Worm (Caenorhabditis elegans) whole organism, L3 larva: Measurements from ENCODE around the gene msp-56.
"Not testable (repeated sequence)": the region's sequence is repeated elsewhere in the genome, so short reads cannot be mapped to it uniquely, and the experiment has no call there.

ENCODE experiments used
- R02D3.7 ChIP-seq: fragments of 150-350 bp; optimal IDR thresholded peaks from 2 replicates; lab custom pipeline; 2014; ENCODE audit warnings: missing biosample characterization, missing genetic modification characterization
- aly-2 ChIP-seq: fragments of 150-350 bp; optimal IDR thresholded peaks from 2 replicates; lab custom pipeline; 2014; ENCODE audit warnings: missing biosample characterization, missing genetic modification characterization
- ama-1 ChIP-seq: fragments of 150-350 bp; optimal IDR thresholded peaks from 2 replicates; lab custom pipeline; 2018
- ceh-16 ChIP-seq: sonication (generic microtip); optimal IDR thresholded peaks from 2 replicates; lab custom pipeline; 2017; ENCODE audit warnings: missing biosample characterization, missing genetic modification characterization
- ceh-28 ChIP-seq: fragments of 150-350 bp; optimal IDR thresholded peaks from 2 replicates; lab custom pipeline; 2014; ENCODE audit warnings: missing biosample characterization, missing genetic modification reagents, missing genetic modification characterization
- ceh-82 ChIP-seq: fragments of 150-350 bp; optimal IDR thresholded peaks from 2 replicates; lab custom pipeline; 2014; ENCODE audit warnings: missing biosample characterization, missing genetic modification characterization
- daf-12 ChIP-seq: fragments of 150-350 bp; optimal IDR thresholded peaks from 2 replicates; lab custom pipeline; 2014; ENCODE audit warnings: missing biosample characterization, missing genetic modification reagents, missing genetic modification characterization
- elt-2 ChIP-seq: sonication (generic microtip); optimal IDR thresholded peaks from 2 replicates; lab custom pipeline; 2016; ENCODE audit warnings: missing genetic modification reagents, mild to moderate bottlenecking, missing genetic modification characterization, missing compliant biosample characterization
- elt-3 ChIP-seq, 3 experiments: fragments of 150-350 bp in 1 of 3; sonication (generic microtip) in 2 of 3; optimal IDR thresholded peaks; 2 replicates in 2 of 3; 4 replicates in 1 of 3; lab custom pipeline; 2014 to 2017; ENCODE audit warnings: missing biosample characterization in 3 of 3, missing genetic modification characterization in 3 of 3
- fkh-10 ChIP-seq: sonication (generic microtip); optimal IDR thresholded peaks from 2 replicates; lab custom pipeline; 2017; ENCODE audit warnings: missing biosample characterization, missing genetic modification reagents, missing genetic modification characterization
- fkh-2 ChIP-seq: fragments of 150-350 bp; optimal IDR thresholded peaks from 2 replicates; lab custom pipeline; 2014; ENCODE audit warnings: missing biosample characterization, missing genetic modification reagents, missing genetic modification characterization
- fos-1 ChIP-seq: fragments of 150-350 bp; optimal IDR thresholded peaks from 2 replicates; lab custom pipeline; 2014; ENCODE audit warnings: missing biosample characterization, missing genetic modification characterization
- lin-15B ChIP-seq: fragments of 150-350 bp; optimal IDR thresholded peaks from 2 replicates; lab custom pipeline; 2014; ENCODE audit warnings: missing biosample characterization, missing genetic modification characterization
- lin-39 ChIP-seq: fragments of 150-350 bp; optimal IDR thresholded peaks from 2 replicates; lab custom pipeline; 2018; ENCODE audit warnings: missing biosample characterization, missing genetic modification reagents, missing genetic modification characterization
- lsy-12 ChIP-seq: sonication (generic microtip); optimal IDR thresholded peaks from 2 replicates; lab custom pipeline; 2016; ENCODE audit warnings: mild to moderate bottlenecking, missing genetic modification characterization, missing compliant biosample characterization
- mdl-1 ChIP-seq: fragments of 150-350 bp; optimal IDR thresholded peaks from 2 replicates; lab custom pipeline; 2014; ENCODE audit warnings: missing biosample characterization, missing genetic modification characterization
- nfya-1 ChIP-seq: sonication (generic microtip); optimal IDR thresholded peaks from 2 replicates; lab custom pipeline; 2017; ENCODE audit warnings: missing genetic modification characterization, mild to moderate bottlenecking, missing compliant biosample characterization, antibody characterized with exemption, moderate library complexity; ENCODE audit not compliant: insufficient read depth
- nhr-11 ChIP-seq: fragments of 150-350 bp; optimal IDR thresholded peaks from 2 replicates; lab custom pipeline; 2014; ENCODE audit warnings: missing biosample characterization, missing genetic modification characterization
- nhr-12 ChIP-seq: fragments of 150-350 bp; optimal IDR thresholded peaks from 2 replicates; lab custom pipeline; 2014; ENCODE audit warnings: missing biosample characterization, missing genetic modification characterization
- nhr-23 ChIP-seq: fragments of 150-350 bp; optimal IDR thresholded peaks from 2 replicates; lab custom pipeline; 2014; ENCODE audit warnings: missing biosample characterization, missing genetic modification reagents, missing genetic modification characterization
- nhr-237 ChIP-seq: fragments of 150-350 bp; optimal IDR thresholded peaks from 2 replicates; lab custom pipeline; 2014; ENCODE audit warnings: missing biosample characterization, missing genetic modification characterization
- nhr-25 ChIP-seq: sonication (generic microtip); optimal IDR thresholded peaks from 2 replicates; lab custom pipeline; 2017; ENCODE audit warnings: missing biosample characterization, missing genetic modification characterization
- nhr-43 ChIP-seq: sonication (generic microtip); optimal IDR thresholded peaks from 2 replicates; lab custom pipeline; 2016; ENCODE audit warnings: mild to moderate bottlenecking, missing genetic modification characterization, missing compliant biosample characterization; ENCODE audit not compliant: poor library complexity, severe bottlenecking
- nhr-67 ChIP-seq: fragments of 150-350 bp; optimal IDR thresholded peaks from 2 replicates; lab custom pipeline; 2014; ENCODE audit warnings: missing biosample characterization, missing genetic modification characterization
- nhr-76 ChIP-seq: fragments of 150-350 bp; sonication (generic microtip); optimal IDR thresholded peaks from 5 replicates; lab custom pipeline; 2014; ENCODE audit warnings: missing biosample characterization, missing genetic modification characterization
- nhr-77 ChIP-seq: fragments of 150-350 bp; optimal IDR thresholded peaks from 2 replicates; lab custom pipeline; 2014; ENCODE audit warnings: missing biosample characterization, missing genetic modification characterization
- pha-4 ChIP-seq: fragments of 150-350 bp; optimal IDR thresholded peaks from 2 replicates; lab custom pipeline; 2014; ENCODE audit warnings: missing biosample characterization, missing genetic modification reagents, missing genetic modification characterization
- sea-2 ChIP-seq: fragments of 150-350 bp; sonication (generic microtip); optimal IDR thresholded peaks from 4 replicates; lab custom pipeline; 2014; ENCODE audit warnings: missing biosample characterization, missing genetic modification reagents, missing genetic modification characterization
- skn-1 ChIP-seq: fragments of 150-350 bp; optimal IDR thresholded peaks from 2 replicates; lab custom pipeline; 2014; ENCODE audit warnings: missing biosample characterization, missing genetic modification characterization
- snpc-4 ChIP-seq: fragments of 150-350 bp; optimal IDR thresholded peaks from 2 replicates; lab custom pipeline; 2014; ENCODE audit warnings: missing biosample characterization, missing genetic modification characterization
- tbx-2 ChIP-seq: sonication (generic microtip); optimal IDR thresholded peaks from 2 replicates; lab custom pipeline; 2016; ENCODE audit warnings: mild to moderate bottlenecking, missing genetic modification characterization, missing compliant biosample characterization
- zag-1 ChIP-seq: fragments of 150-350 bp; optimal IDR thresholded peaks from 2 replicates; lab custom pipeline; 2014; ENCODE audit warnings: missing biosample characterization, missing genetic modification characterization
- ztf-4 ChIP-seq: fragments of 150-350 bp; optimal IDR thresholded peaks from 2 replicates; lab custom pipeline; 2014; ENCODE audit warnings: missing biosample characterization, missing genetic modification characterization

Gene msp-56

ce11 chrIV:9836317-9836716, 5.0 kb upstream of the msp-56 start, which contains the start of gene msp-81:
TSS of gene msp-81 (minus strand) at chrIV:9836417.
- no peak for TF ChIP-seq ama-1 (lab: Kevin White, UChicago)
- no peak for TF ChIP-seq elt-2 (tag; lab: Kevin White, UChicago)
- no peak for TF ChIP-seq skn-1
- TF ChIP-seq R02D3.7 (tag; lab: Kevin White, UChicago): no peak
- no peak for TF ChIP-seq snpc-4
- TF ChIP-seq nhr-67 (tag; lab: Kevin White, UChicago): no peak
- TF ChIP-seq fkh-2 (tag; lab: Kevin White, UChicago): no peak
- TF ChIP-seq lsy-12 (tag; lab: Kevin White, UChicago): no peak
- no peak for TF ChIP-seq lin-15B (tag; lab: Kevin White, UChicago)
- no peak for TF ChIP-seq nhr-76
- TF ChIP-seq ceh-16: no peak
- no peak for TF ChIP-seq pha-4 (tag; lab: Kevin White, UChicago)
- TF ChIP-seq nhr-23 (tag; lab: Kevin White, UChicago): no peak
- TF ChIP-seq ceh-82 (tag; lab: Kevin White, UChicago): no peak
- no peak for TF ChIP-seq sea-2
- no peak for TF ChIP-seq nhr-11
- no peak for TF ChIP-seq ceh-28 (tag; lab: Kevin White, UChicago)

- TF ChIP-seq mdl-1 (tag; lab: Kevin White, UChicago); pha-4 (tag; lab: Kevin White, UChicago); nhr-237: not testable (repeated sequence)
Observed at ce11 chrIV:9837349-9837748, 4.0 kb upstream of the msp-56 start, which contains the start of gene msp-10. TSS of gene msp-10 (plus strand) at chrIV:9837649.

ce11 chrIV:9842071-9842470, 731 bp downstream of the msp-56 start, which contains the start of gene K07F5.17:
TSS of gene K07F5.17 (plus strand) at chrIV:9842371.
- TF ChIP-seq fkh-10 (GFP tag; lab: Kevin White, UChicago): no peak
- TF ChIP-seq lin-15B (tag; lab: Kevin White, UChicago): no peak
- TF ChIP-seq nhr-76: no peak
- TF ChIP-seq aly-2 (tag; lab: Kevin White, UChicago): no peak
- no peak for TF ChIP-seq nhr-25 (tag; lab: Kevin White, UChicago)
- no peak for TF ChIP-seq fos-1
- no peak for TF ChIP-seq skn-1
- TF ChIP-seq nfya-1 (tag; lab: Kevin White, UChicago): no peak
- TF ChIP-seq sea-2: no peak
- TF ChIP-seq daf-12 (tag; lab: Kevin White, UChicago): no peak
- no peak for TF ChIP-seq nhr-23 (tag; lab: Kevin White, UChicago)
- no peak for TF ChIP-seq R02D3.7 (tag; lab: Kevin White, UChicago)
- TF ChIP-seq lin-39 (tag; lab: Kevin White, UChicago): no peak
- no peak for TF ChIP-seq ceh-82 (tag; lab: Kevin White, UChicago)
- no peak for TF ChIP-seq tbx-2 (tag; lab: Kevin White, UChicago)
- TF ChIP-seq lsy-12 (tag; lab: Kevin White, UChicago): no peak
- TF ChIP-seq ztf-4: no peak
- TF ChIP-seq zag-1 (tag; lab: Kevin White, UChicago): no peak
- no peak for TF ChIP-seq nhr-12

ce11 chrIV:9843760-9844159, 2.4 kb downstream of the msp-56 start, which contains the start of gene nspd-2:
TSS of gene nspd-2 (plus strand) at chrIV:9844060.
- no peak for TF ChIP-seq nhr-43
- TF ChIP-seq snpc-4: no peak
- no peak for TF ChIP-seq lin-15B (tag; lab: Kevin White, UChicago)
- TF ChIP-seq nhr-12: no peak
- no peak for TF ChIP-seq nhr-76
- no peak for TF ChIP-seq ama-1 (lab: Kevin White, UChicago)
- no peak for TF ChIP-seq ztf-4
- TF ChIP-seq mdl-1 (tag; lab: Kevin White, UChicago): no peak
- TF ChIP-seq ceh-28 (tag; lab: Kevin White, UChicago): no peak
- no peak for TF ChIP-seq tbx-2 (tag; lab: Kevin White, UChicago)
- TF ChIP-seq ceh-16: no peak
- TF ChIP-seq lin-39 (tag; lab: Kevin White, UChicago): no peak

ce11 chrIV:9846574-9846973, 5.2 kb downstream of the msp-56 start, which contains the start of gene K07F5.6:
TSS of gene K07F5.6 (minus strand) at chrIV:9846674.
- TF ChIP-seq tbx-2 (tag; lab: Kevin White, UChicago) (no peak), nhr-77 (no peak), lin-15B (tag; lab: Kevin White, UChicago) (no peak), elt-3 (tag; optimal IDR thresholded peaks at IDR 0.05; lab: Kevin White, UChicago) (no peak)
- TF ChIP-seq, all 47 proteins: peak for 0
